Worm (Caenorhabditis elegans) whole organism, late embryonic: ENCODE results near the gene C18G1.8.

ENCODE experiments used
- C38D4.7 ChIP-seq: fragments of 200-800 bp; sonication (Bioruptor generic); optimal IDR thresholded peaks from 2 replicates; lab custom pipeline; 2018; ENCODE audit warnings: mild to moderate bottlenecking, missing genetic modification characterization, moderate library complexity, missing compliant biosample characterization
- F13H6.1 ChIP-seq: sonication (generic microtip); optimal IDR thresholded peaks from 2 replicates; lab custom pipeline; 2016; ENCODE audit warnings: missing genetic modification characterization, missing compliant biosample characterization
- K02D7.2 ChIP-seq: sonication (generic microtip); optimal IDR thresholded peaks from 2 replicates; lab custom pipeline; 2017; ENCODE audit warnings: mild to moderate bottlenecking, missing genetic modification characterization, missing compliant biosample characterization
- K09A11.1 ChIP-seq: sonication (generic microtip); optimal IDR thresholded peaks from 2 replicates; lab custom pipeline; 2017; ENCODE audit warnings: antibody characterized with exemption, mild to moderate bottlenecking, missing genetic modification characterization, missing compliant biosample characterization; ENCODE audit not compliant: insufficient read depth
- Y22D7AL.16 ChIP-seq: sonication (generic microtip); optimal IDR thresholded peaks from 2 replicates; lab custom pipeline; 2016; ENCODE audit warnings: missing genetic modification characterization, missing compliant biosample characterization
- ahr-1 ChIP-seq: sonication (generic microtip); optimal IDR thresholded peaks from 2 replicates; lab custom pipeline; 2016; ENCODE audit warnings: missing genetic modification characterization, missing compliant biosample characterization
- ceh-14 ChIP-seq: sonication (generic microtip); optimal IDR thresholded peaks from 2 replicates; lab custom pipeline; 2016; ENCODE audit warnings: missing genotype, missing genetic modification characterization, missing compliant biosample characterization
- ceh-18 ChIP-seq: sonication (generic microtip); optimal IDR thresholded peaks from 2 replicates; lab custom pipeline; 2016; ENCODE audit warnings: missing genetic modification characterization, missing compliant biosample characterization
- ceh-19 ChIP-seq: fragments of 200-800 bp; sonication (Bioruptor generic); optimal IDR thresholded peaks from 2 replicates; lab custom pipeline; 2018; ENCODE audit warnings: mild to moderate bottlenecking, missing genetic modification characterization, missing compliant biosample characterization
- ceh-2 ChIP-seq: sonication (generic microtip); optimal IDR thresholded peaks from 2 replicates; lab custom pipeline; 2016; ENCODE audit warnings: missing genotype, missing genetic modification characterization, missing compliant biosample characterization
- ceh-24 ChIP-seq: sonication (generic microtip); optimal IDR thresholded peaks from 2 replicates; lab custom pipeline; 2016; ENCODE audit warnings: mild to moderate bottlenecking, missing genetic modification characterization, missing compliant biosample characterization
- ceh-30 ChIP-seq: fragments of 150-350 bp; optimal IDR thresholded peaks from 2 replicates; lab custom pipeline; 2014; ENCODE audit warnings: missing biosample characterization, missing genetic modification characterization
- ceh-31 ChIP-seq: sonication (generic microtip); optimal IDR thresholded peaks from 2 replicates; lab custom pipeline; 2016; ENCODE audit warnings: missing genetic modification characterization, missing compliant biosample characterization
- ceh-34 ChIP-seq: sonication (generic microtip); optimal IDR thresholded peaks from 2 replicates; lab custom pipeline; 2016; ENCODE audit warnings: mild to moderate bottlenecking, missing genetic modification characterization, missing compliant biosample characterization
- ceh-45 ChIP-seq: fragments of 200-800 bp; sonication (Bioruptor generic); IDR thresholded peaks from 2 replicates; pipeline ENCODE4 v1.3.6; 2022; ENCODE audit warnings: missing genetic modification reagents, missing genetic modification characterization, missing compliant biosample characterization
- ceh-48 ChIP-seq: sonication (generic microtip); optimal IDR thresholded peaks from 2 replicates; lab custom pipeline; 2016; ENCODE audit warnings: missing genetic modification characterization, inconsistent platforms, missing compliant biosample characterization
- ceh-9 ChIP-seq: sonication (generic microtip); optimal IDR thresholded peaks from 2 replicates; lab custom pipeline; 2016; ENCODE audit warnings: mild to moderate bottlenecking, missing genetic modification characterization, inconsistent platforms, missing compliant biosample characterization
- dmd-4 ChIP-seq: sonication (generic microtip); optimal IDR thresholded peaks from 2 replicates; lab custom pipeline; 2016; ENCODE audit warnings: borderline replicate concordance, missing genetic modification characterization, missing compliant biosample characterization
- dve-1 ChIP-seq: sonication (generic microtip); optimal IDR thresholded peaks from 2 replicates; lab custom pipeline; 2017; ENCODE audit warnings: antibody characterized with exemption, mild to moderate bottlenecking, missing genetic modification characterization, missing compliant biosample characterization
- elt-2 ChIP-seq: sonication (generic microtip); optimal IDR thresholded peaks from 2 replicates; lab custom pipeline; 2016; ENCODE audit warnings: missing genetic modification reagents, missing genetic modification characterization, missing compliant biosample characterization
- elt-4 ChIP-seq: sonication (generic microtip); optimal IDR thresholded peaks from 2 replicates; lab custom pipeline; 2016; ENCODE audit warnings: missing genetic modification characterization, missing compliant biosample characterization
- fax-1 ChIP-seq: sonication (generic microtip); optimal IDR thresholded peaks from 2 replicates; lab custom pipeline; 2016; ENCODE audit warnings: missing genotype, missing genetic modification characterization, missing compliant biosample characterization
- fkh-6 ChIP-seq: sonication (generic microtip); optimal IDR thresholded peaks from 2 replicates; lab custom pipeline; 2016; ENCODE audit warnings: missing genetic modification characterization, missing compliant biosample characterization
- gmeb-2 ChIP-seq: sonication (generic microtip); optimal IDR thresholded peaks from 2 replicates; lab custom pipeline; 2016; ENCODE audit warnings: missing genetic modification characterization, inconsistent platforms, missing compliant biosample characterization
- hlh-15 ChIP-seq: sonication (generic microtip); optimal IDR thresholded peaks from 2 replicates; lab custom pipeline; 2016; ENCODE audit warnings: missing genetic modification characterization, missing compliant biosample characterization
- lin-11 ChIP-seq: fragments of 200-800 bp; sonication (Bioruptor generic); optimal IDR thresholded peaks from 2 replicates; lab custom pipeline; 2018; ENCODE audit warnings: mild to moderate bottlenecking, missing genetic modification characterization, missing compliant biosample characterization
- madf-2 ChIP-seq: sonication (generic microtip); optimal IDR thresholded peaks from 2 replicates; lab custom pipeline; 2017; ENCODE audit warnings: missing genetic modification characterization, missing compliant biosample characterization
- nfya-1 ChIP-seq: sonication (generic microtip); optimal IDR thresholded peaks from 2 replicates; lab custom pipeline; 2017; ENCODE audit warnings: missing genetic modification characterization, mild to moderate bottlenecking, missing compliant biosample characterization, antibody characterized with exemption, moderate library complexity
- nhr-232 ChIP-seq: sonication (generic microtip); optimal IDR thresholded peaks from 2 replicates; lab custom pipeline; 2016; ENCODE audit warnings: missing genetic modification characterization, missing compliant biosample characterization
- odd-2 ChIP-seq: sonication (generic microtip); optimal IDR thresholded peaks from 2 replicates; lab custom pipeline; 2017; ENCODE audit warnings: antibody characterized with exemption, mild to moderate bottlenecking, missing genetic modification characterization, missing compliant biosample characterization
- pag-3 ChIP-seq: sonication (generic microtip); optimal IDR thresholded peaks from 2 replicates; lab custom pipeline; 2016; ENCODE audit warnings: missing compliant biosample characterization, missing genetic modification characterization, borderline replicate concordance
- pat-9 ChIP-seq: fragments of 200-800 bp; sonication (Bioruptor generic); optimal IDR thresholded peaks from 2 replicates; lab custom pipeline; 2018; ENCODE audit warnings: mild to moderate bottlenecking, missing genetic modification characterization, moderate library complexity, missing compliant biosample characterization
- pax-1 ChIP-seq: fragments of 150-350 bp; optimal IDR thresholded peaks from 2 replicates; lab custom pipeline; 2014; ENCODE audit warnings: missing biosample characterization, missing genetic modification characterization
- pha-2 ChIP-seq: sonication (generic microtip); optimal IDR thresholded peaks from 2 replicates; lab custom pipeline; 2017; ENCODE audit warnings: mild to moderate bottlenecking, missing genetic modification characterization, missing compliant biosample characterization
- pha-4 ChIP-seq: fragments of 150-350 bp; optimal IDR thresholded peaks from 2 replicates; lab custom pipeline; 2018; ENCODE audit warnings: missing biosample characterization, missing genetic modification reagents, missing genetic modification characterization
- sox-2 ChIP-seq: fragments of 200-800 bp; sonication (Bioruptor generic); IDR thresholded peaks from 2 replicates; pipeline ENCODE4 v1.3.6; 2022; ENCODE audit warnings: missing genetic modification reagents, missing genetic modification characterization, missing compliant biosample characterization
- sox-4 ChIP-seq: sonication (generic microtip); optimal IDR thresholded peaks from 2 replicates; lab custom pipeline; 2017; ENCODE audit warnings: mild to moderate bottlenecking, missing genetic modification characterization, inconsistent platforms, missing compliant biosample characterization
- tbx-2 ChIP-seq: sonication (generic microtip); optimal IDR thresholded peaks from 2 replicates; lab custom pipeline; 2016; ENCODE audit warnings: missing genetic modification characterization, missing compliant biosample characterization
- tbx-7 ChIP-seq: sonication (generic microtip); optimal IDR thresholded peaks from 2 replicates; lab custom pipeline; 2016; ENCODE audit warnings: missing genotype, missing genetic modification characterization, missing compliant biosample characterization
- ttx-3 ChIP-seq: sonication (generic microtip); optimal IDR thresholded peaks from 2 replicates; lab custom pipeline; 2016; ENCODE audit warnings: missing genetic modification reagents, missing genetic modification characterization, missing compliant biosample characterization
- unc-3 ChIP-seq, 2 experiments: fragments of 200-800 bp in 1 of 2; sonication (Bioruptor generic) in 1 of 2; sonication (generic microtip) in 1 of 2; conservative IDR thresholded peaks in 1 of 2; optimal IDR thresholded peaks in 1 of 2; 2 replicates each; pipeline versions ENCODE4 v1.3.6 to Lab custom; 2016 to 2022; ENCODE audit warnings: missing compliant biosample characterization in 2 of 2, missing genetic modification characterization in 2 of 2, missing genetic modification reagents in 1 of 2
- unc-42 ChIP-seq: sonication (generic microtip); optimal IDR thresholded peaks from 2 replicates; lab custom pipeline; 2016; ENCODE audit warnings: missing genotype, missing genetic modification characterization, missing compliant biosample characterization
- unc-86 ChIP-seq: sonication (generic microtip); optimal IDR thresholded peaks from 2 replicates; lab custom pipeline; 2016; ENCODE audit warnings: missing genetic modification characterization, missing compliant biosample characterization
- zip-5 ChIP-seq: sonication (generic microtip); optimal IDR thresholded peaks from 2 replicates; lab custom pipeline; 2016; ENCODE audit warnings: missing genetic modification characterization, missing compliant biosample characterization

Gene C18G1.8

DNA sequence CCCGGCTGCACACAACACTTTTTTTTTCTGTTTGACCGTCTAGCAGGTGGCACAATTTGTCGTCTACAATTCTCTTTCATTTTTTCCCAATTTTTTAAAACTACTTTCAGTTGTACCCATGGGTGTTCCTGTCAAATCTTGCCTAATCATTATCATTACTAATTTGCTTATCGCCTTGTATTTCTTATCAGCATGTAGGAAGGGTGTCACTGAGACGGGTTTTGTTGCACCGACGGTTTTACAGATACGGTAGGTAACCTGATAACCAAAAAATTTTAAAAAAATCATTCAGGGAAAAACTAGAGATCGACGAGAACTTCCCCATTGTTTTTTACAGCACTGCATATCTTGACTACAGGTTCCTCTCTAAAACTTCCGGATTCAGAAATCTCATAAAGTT, 28.7 kb downstream of the C18G1.8 start, which contains the start of gene F39G3.2:
F39G3.2 (plus strand) TSS at position 105 of the 400 bp plus-strand sequence.
- no peak for TF ChIP-seq ceh-19 (GFP tag; lab: Kevin White, UChicago)
- no peak for TF ChIP-seq Y22D7AL.16 (tag; lab: Kevin White, UChicago)
- TF ChIP-seq dve-1, result no peak
- TF ChIP-seq fkh-6 (tag; lab: Kevin White, UChicago), result no peak
- peak; percentile 98 for TF ChIP-seq elt-2 (tag; lab: Kevin White, UChicago)
- TF ChIP-seq gmeb-2 (tag; lab: Kevin White, UChicago), result no peak
- no peak for TF ChIP-seq K02D7.2 (tag; lab: Kevin White, UChicago)
- TF ChIP-seq ceh-14 (tag; lab: Kevin White, UChicago), result no peak
- TF ChIP-seq ceh-24, result no peak

DNA sequence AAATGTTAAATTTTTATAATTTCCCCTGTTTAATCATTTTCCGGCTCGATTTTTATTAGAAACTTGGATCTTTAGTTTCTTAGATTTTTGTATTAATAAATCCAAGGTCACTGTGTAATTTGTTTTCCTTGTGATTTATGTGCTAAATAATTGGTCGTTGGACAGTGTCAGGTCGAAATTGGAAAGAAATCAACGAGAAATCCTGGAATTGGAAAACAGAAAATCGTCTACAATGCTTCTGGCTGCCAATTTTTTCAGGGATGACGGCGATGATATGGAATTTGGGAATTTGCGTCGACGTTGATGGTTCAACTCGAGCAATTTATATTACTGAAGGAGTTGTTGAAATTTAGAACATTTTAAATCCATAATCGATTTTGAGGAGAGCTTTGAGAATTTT, 31.8 kb downstream of the C18G1.8 start:
- no peak for TF ChIP-seq madf-2 (tag; lab: Kevin White, UChicago)
- no peak for TF ChIP-seq fax-1 (tag; lab: Kevin White, UChicago)
- no peak for TF ChIP-seq pax-1
- no peak for TF ChIP-seq unc-42
- TF ChIP-seq nhr-232 (tag; lab: Kevin White, UChicago), result no peak
- no peak for TF ChIP-seq fkh-6 (tag; lab: Kevin White, UChicago)
- no peak for TF ChIP-seq ceh-24
- TF ChIP-seq sox-2 (GFP tag; lab: Robert Waterston, UW), result no peak
- no peak for TF ChIP-seq hlh-15 (tag; lab: Kevin White, UChicago)
- TF ChIP-seq odd-2 (tag; lab: Kevin White, UChicago), result no peak
- no peak for TF ChIP-seq ceh-14 (tag; lab: Kevin White, UChicago)
- no peak for TF ChIP-seq pha-4
- TF ChIP-seq lin-11 (tag; lab: Kevin White, UChicago), result no peak
- no peak for TF ChIP-seq K09A11.1 (tag; lab: Kevin White, UChicago)
- no peak for TF ChIP-seq ceh-30 (tag; lab: Kevin White, UChicago)
- no peak for TF ChIP-seq C38D4.7 (GFP tag; lab: Kevin White, UChicago)
- no peak for TF ChIP-seq ceh-34
- TF ChIP-seq ceh-19 (GFP tag; lab: Kevin White, UChicago), result no peak
- TF ChIP-seq tbx-7 (tag; lab: Kevin White, UChicago), result no peak
- no peak for TF ChIP-seq dmd-4
- TF ChIP-seq, all 69 proteins: peak for 0

DNA sequence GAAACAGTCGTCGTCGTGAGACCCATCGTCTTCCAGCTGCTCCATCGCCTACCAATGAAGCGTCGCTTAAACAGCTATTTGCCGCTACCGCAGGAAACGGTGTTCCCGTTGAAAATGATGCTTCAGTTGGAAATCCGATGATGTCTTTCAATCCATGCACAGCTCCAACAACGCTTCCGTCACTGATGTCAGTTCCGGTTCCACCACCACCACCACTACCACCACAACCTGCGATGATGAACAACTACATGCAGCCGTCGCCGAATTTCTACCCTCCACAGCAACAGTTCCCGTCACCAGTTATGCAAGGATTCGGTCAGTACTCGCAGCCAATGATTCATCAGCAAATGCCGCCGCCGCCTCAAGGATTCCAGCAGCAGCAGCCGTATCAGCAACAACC, 32.4 kb downstream of the C18G1.8 start:
- TF ChIP-seq unc-3 (GFP tag; conservative IDR thresholded peaks at IDR 0.05; lab: Robert Waterston, UW), result no peak
- TF ChIP-seq unc-3 (tag; optimal IDR thresholded peaks at IDR 0.05; lab: Kevin White, UChicago), result no peak
- no peak for TF ChIP-seq sox-4 (tag; lab: Kevin White, UChicago)
- no peak for TF ChIP-seq ceh-9
- TF ChIP-seq fax-1 (tag; lab: Kevin White, UChicago), result no peak
- TF ChIP-seq ceh-18 (tag; lab: Kevin White, UChicago), result no peak
- TF ChIP-seq lin-11 (tag; lab: Kevin White, UChicago), result no peak
- TF ChIP-seq K02D7.2 (tag; lab: Kevin White, UChicago), result no peak
- TF ChIP-seq pat-9 (tag; lab: Kevin White, UChicago), result no peak
- no peak for TF ChIP-seq ahr-1
- no peak for TF ChIP-seq elt-4 (tag; lab: Kevin White, UChicago)
- TF ChIP-seq ceh-45, result no peak

DNA sequence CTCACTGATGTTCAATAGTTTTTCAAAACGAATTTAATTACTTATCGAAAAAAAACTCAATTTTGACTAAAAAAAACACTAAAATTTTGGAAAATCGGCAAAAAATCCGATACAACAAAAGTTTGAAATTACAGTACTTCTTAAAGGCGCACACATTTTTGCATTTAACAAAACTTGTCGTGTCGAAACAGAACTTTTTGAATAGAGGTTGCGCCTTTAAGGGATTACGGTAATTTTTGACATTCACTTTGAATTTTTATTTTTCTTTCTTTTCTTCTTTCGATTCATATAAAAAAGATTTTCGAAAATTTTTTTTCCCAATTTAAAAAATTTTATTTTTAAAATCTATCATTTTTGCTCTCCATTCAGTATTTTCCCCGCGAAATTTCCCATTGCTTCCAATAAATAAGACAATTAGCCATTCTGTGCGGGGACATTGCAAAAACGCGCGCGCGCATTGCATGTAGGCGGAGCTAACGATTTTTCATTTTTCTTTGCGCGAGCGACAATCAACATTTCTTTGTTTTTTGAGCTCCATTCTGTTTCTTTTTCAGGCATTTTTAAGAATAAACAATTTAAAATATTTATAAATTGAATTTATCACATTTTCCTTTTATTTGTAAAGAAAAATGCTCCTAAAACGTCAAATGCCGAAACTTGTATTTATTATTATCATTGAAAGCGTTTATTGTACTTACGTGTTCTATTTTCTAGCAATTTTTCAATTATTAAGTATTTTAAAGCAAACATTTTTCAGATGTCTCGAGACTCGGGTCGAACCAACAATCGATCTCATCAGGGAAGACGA, 35.0 kb downstream of the C18G1.8 start, which contains the start of gene F39G3.3:
F39G3.3 (plus strand) TSS at position 758 of the 808 bp plus-strand sequence.
- peak; percentile 88 for TF ChIP-seq ceh-48 (tag; lab: Kevin White, UChicago)
- TF ChIP-seq tbx-2 (tag; lab: Kevin White, UChicago), result peak; percentile 89
- peak; percentile 89 for TF ChIP-seq nfya-1 (tag; lab: Kevin White, UChicago)
- TF ChIP-seq ceh-18 (tag; lab: Kevin White, UChicago), result peak; percentile 58
- TF ChIP-seq sox-4 (tag; lab: Kevin White, UChicago), result peak; percentile 88
- TF ChIP-seq ceh-31 (tag; lab: Kevin White, UChicago), result peak; percentile 89
- peak; percentile 80 for TF ChIP-seq K09A11.1 (tag; lab: Kevin White, UChicago)
- TF ChIP-seq F13H6.1, result peak; percentile 74
- TF ChIP-seq ceh-14 (tag; lab: Kevin White, UChicago), result peak; percentile 97
- peak; percentile 26 for TF ChIP-seq ceh-30 (tag; lab: Kevin White, UChicago)
- TF ChIP-seq zip-5 (tag; lab: Kevin White, UChicago), result peak; percentile 86
- peak; percentile 86 for TF ChIP-seq madf-2 (tag; lab: Kevin White, UChicago)
- peak; percentile 2 for TF ChIP-seq pag-3 (tag; lab: Kevin White, UChicago)
- peak; percentile 82 for TF ChIP-seq sox-2 (GFP tag; lab: Robert Waterston, UW)
- peak; percentile 92 for TF ChIP-seq fax-1 (tag; lab: Kevin White, UChicago)
- TF ChIP-seq pha-2 (tag; lab: Kevin White, UChicago), result peak; percentile 88
- TF ChIP-seq unc-86, result peak; percentile 93
- peak; percentile 91 for TF ChIP-seq ceh-2
- peak; percentile 91 for TF ChIP-seq ttx-3 (tag; lab: Kevin White, UChicago)
